Worm (Caenorhabditis elegans) whole organism, L4/young adult: ENCODE measurements around the gene ZK1010.8.

Source experiments
- W03F9.2 ChIP-seq: fragments of 150-350 bp; optimal IDR thresholded peaks from 2 replicates; lab custom pipeline; 2014; ENCODE audit warnings: missing biosample characterization, missing genetic modification characterization
- him-1 ChIP-seq: sonication (generic microtip); optimal IDR thresholded peaks from 2 replicates; lab custom pipeline; 2016; ENCODE audit warnings: missing genotype, missing genetic modification reagents, missing genetic modification characterization, missing compliant biosample characterization

- TF ChIP-seq him-1: no peak
- TF ChIP-seq W03F9.2 (tag; lab: Kevin White, UChicago): no peak
These were observed 3.8 kb upstream of the ZK1010.8 start for ce11 chrIII:13004316-13004715.
